Fruit fly (Drosophila melanogaster): Measurements from ENCODE around the gene GAA1.

The GAA1 gene

DNA sequence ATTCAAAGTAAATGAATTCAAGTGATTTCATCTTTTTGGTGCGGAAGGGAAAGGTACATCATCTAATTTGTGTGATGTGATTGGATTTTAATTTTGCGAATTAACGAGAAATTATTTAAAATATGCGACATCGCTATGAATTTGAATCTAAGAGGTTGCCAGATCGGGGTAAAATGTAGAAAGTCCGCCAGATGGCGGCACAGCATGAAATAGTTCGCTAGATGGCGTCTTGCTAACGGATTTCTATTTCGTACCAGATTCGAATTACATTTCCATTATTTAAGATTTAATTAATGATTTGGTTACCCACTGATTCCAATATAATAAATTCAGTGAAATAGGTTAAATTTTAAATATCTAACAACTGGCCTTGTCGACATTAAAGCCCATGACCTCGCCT lies 10.2 kb upstream of the GAA1 start (continued):
- TF ChIP-seq grn (GFP tag; optimal IDR thresholded peaks at IDR 0.05) (peak; percentile 36), CG16779 (GFP tag; IDR thresholded peaks at IDR 0.05) (peak; percentile 45; the same call in 1 of the 2 replicates), CG9876 (GFP tag; optimal IDR thresholded peaks at IDR 0.05) (peak; percentile 0), row (GFP tag; IDR thresholded peaks at IDR 0.05) (no peak), Gug (GFP tag; IDR thresholded peaks at IDR 0.05) (peak; percentile 29; the same call in 1 of the 4 replicates), Sin3A (optimal IDR thresholded peaks at IDR 0.05) (no peak), chif (GFP tag; optimal IDR thresholded peaks at IDR 0.05) (peak in 1 of 2 experiments; percentile 64), CG8924 (tag; optimal IDR thresholded peaks at IDR 0.05) (no peak), bowl (GFP tag; IDR thresholded peaks at IDR 0.05) (no peak), CG17186 (GFP tag; optimal IDR thresholded peaks at IDR 0.05) (no peak), CG1024 (GFP tag; IDR thresholded peaks at IDR 0.05) (no peak), CG32772 (GFP tag; IDR thresholded peaks at IDR 0.05) (no peak), Jarid2 (GFP tag; optimal IDR thresholded peaks at IDR 0.05) (no peak), CG12155 (GFP tag; optimal IDR thresholded peaks at IDR 0.05) (peak; percentile 6), vnd (GFP tag; IDR thresholded peaks at IDR 0.05; ENCODE audit: partially characterized antibody) (no peak), CG11504 (tag; optimal IDR thresholded peaks at IDR 0.05) (peak; percentile 47), Ets97D (GFP tag; optimal IDR thresholded peaks at IDR 0.05) (peak; percentile 62), CG3838 (GFP tag; optimal IDR thresholded peaks at IDR 0.05) (no peak), shn (GFP tag; optimal IDR thresholded peaks at IDR 0.05) (peak; percentile 12), CG17385 (GFP tag; optimal IDR thresholded peaks at IDR 0.05) (no peak), CG8944 (GFP tag; optimal IDR thresholded peaks at IDR 0.05) (no peak), rib (GFP tag; IDR thresholded peaks at IDR 0.05) (0 out of 2 replicates have a peak, but pooled peaks have one; percentile 30), CG33557 (GFP tag; optimal IDR thresholded peaks at IDR 0.05) (no peak), Elba2 (GFP tag; optimal IDR thresholded peaks at IDR 0.05) (no peak), CG9817 (tag; optimal IDR thresholded peaks at IDR 0.05) (peak; percentile 25), CG13894 (tag; optimal IDR thresholded peaks at IDR 0.05) (peak; percentile 67), Blimp-1 (GFP tag; optimal IDR thresholded peaks at IDR 0.05) (no peak), NfI (GFP tag; optimal IDR thresholded peaks at IDR 0.05) (peak; percentile 42), Hsf (GFP tag; optimal IDR thresholded peaks at IDR 0.05) (peak; percentile 51), CG43689 (GFP tag; IDR thresholded peaks at IDR 0.05) (no peak), CG6813 (GFP tag; optimal IDR thresholded peaks at IDR 0.05) (no peak), CG8089 (GFP tag; optimal IDR thresholded peaks at IDR 0.05) (peak; percentile 11), CG7786 (GFP tag; optimal IDR thresholded peaks at IDR 0.05) (no peak), CG5180 (GFP tag; optimal IDR thresholded peaks at IDR 0.05) (no peak), CG9437 (GFP tag; optimal IDR thresholded peaks at IDR 0.05) (no peak), gro (GFP tag; optimal IDR thresholded peaks at IDR 0.05) (peak; percentile 19), scrt (GFP tag; optimal IDR thresholded peaks at IDR 0.05) (peak; percentile 1), H15 (GFP tag; IDR thresholded peaks at IDR 0.05) (0 out of 3 replicates have a peak, but pooled peaks have one; percentile 42), CG12391 (tag; optimal IDR thresholded peaks at IDR 0.05) (peak; percentile 36), oc (tag; optimal IDR thresholded peaks at IDR 0.05) (no peak), eve (GFP tag; optimal IDR thresholded peaks at IDR 0.05) (no peak), peb (GFP tag; IDR thresholded peaks at IDR 0.05) (no peak), CG12236 (GFP tag; optimal IDR thresholded peaks at IDR 0.05) (no peak), sr (GFP tag; IDR thresholded peaks at IDR 0.05) (no peak), CG10431 (GFP tag; optimal IDR thresholded peaks at IDR 0.05) (no peak), Fer3 (tag; optimal IDR thresholded peaks at IDR 0.05) (peak; percentile 15), p53 (GFP tag; optimal IDR thresholded peaks at IDR 0.05) (peak; percentile 17), CG11085 (GFP tag; IDR thresholded peaks at IDR 0.05) (no peak), kay (GFP tag; optimal IDR thresholded peaks at IDR 0.05) (no peak), Rfx (GFP tag; IDR thresholded peaks at IDR 0.05) (peak; percentile 81), luna (GFP tag; optimal IDR thresholded peaks at IDR 0.05) (no peak), pum (GFP tag; optimal IDR thresholded peaks at IDR 0.05) (peak; percentile 31)

All from whole organism, embryonic.